Fruit fly (Drosophila melanogaster) whole organism, adult: ENCODE data around the gene wda.

Experiments
- Crg-1 ChIP-seq: fragments of 200-800 bp; sonication (Bioruptor generic); optimal IDR thresholded peaks from 2 replicates; lab custom pipeline; 2016; ENCODE audit warnings: missing biosample characterization, missing genetic modification characterization
- kay ChIP-seq: fragments of 200-800 bp; sonication (Bioruptor generic); peaks from one replicate; lab custom pipeline; 2016; ENCODE audit warnings: missing biosample characterization, missing genetic modification characterization, borderline replicate concordance

- TF ChIP-seq kay (GFP tag; lab: Kevin White, UChicago) (no peak), Crg-1 (GFP tag; lab: Kevin White, UChicago) (no peak)
Measured at dm6 chr3R:23284256-23284655, 26.4 kb upstream of the wda start.
